Worm (Caenorhabditis elegans) whole organism, L2 larva: ENCODE data around the gene toca-1.

Experiments used
- C34F6.9 ChIP-seq: fragments of 150-350 bp; optimal IDR thresholded peaks from 2 replicates; lab custom pipeline; 2014; ENCODE audit warnings: missing biosample characterization, missing genetic modification characterization
- F13H6.1 ChIP-seq: sonication (generic microtip); optimal IDR thresholded peaks from 2 replicates; lab custom pipeline; 2016; ENCODE audit warnings: missing genetic modification characterization, missing compliant biosample characterization
- R02D3.7 ChIP-seq: fragments of 150-350 bp; optimal IDR thresholded peaks from 2 replicates; lab custom pipeline; 2014; ENCODE audit warnings: missing biosample characterization, missing genetic modification characterization
- Y55F3AM.14 ChIP-seq: fragments of 200-800 bp; sonication (Bioruptor generic); optimal IDR thresholded peaks from 2 replicates; lab custom pipeline; 2018; ENCODE audit warnings: mild to moderate bottlenecking, missing genetic modification characterization, missing compliant biosample characterization
- ZK546.5 ChIP-seq: sonication (generic microtip); optimal IDR thresholded peaks from 2 replicates; lab custom pipeline; 2017; ENCODE audit warnings: missing biosample characterization, missing genetic modification characterization
- alr-1 ChIP-seq: fragments of 150-350 bp; optimal IDR thresholded peaks from 2 replicates; lab custom pipeline; 2014; ENCODE audit warnings: missing biosample characterization, missing genetic modification characterization
- aly-2 ChIP-seq: fragments of 150-350 bp; optimal IDR thresholded peaks from 2 replicates; lab custom pipeline; 2014; ENCODE audit warnings: missing biosample characterization, missing genetic modification characterization
- ama-1 ChIP-seq: fragments of 150-350 bp; optimal IDR thresholded peaks from 2 replicates; lab custom pipeline; 2018; ENCODE audit warnings: inconsistent platforms
- blmp-1 ChIP-seq: sonication (generic microtip); optimal IDR thresholded peaks from 2 replicates; lab custom pipeline; 2017; ENCODE audit warnings: missing genetic modification characterization, mild to moderate bottlenecking, missing compliant biosample characterization, antibody characterized with exemption, moderate library complexity; ENCODE audit not compliant: insufficient read depth
- ceh-16 ChIP-seq: fragments of 150-350 bp; optimal IDR thresholded peaks from 2 replicates; lab custom pipeline; 2014; ENCODE audit warnings: missing biosample characterization, missing genetic modification characterization
- ceh-82 ChIP-seq: fragments of 150-350 bp; optimal IDR thresholded peaks from 2 replicates; lab custom pipeline; 2014; ENCODE audit warnings: missing biosample characterization, missing genetic modification characterization
- crh-2 ChIP-seq: sonication (generic microtip); optimal IDR thresholded peaks from 2 replicates; lab custom pipeline; 2017; ENCODE audit warnings: missing biosample characterization, missing genetic modification characterization
- dmd-4 ChIP-seq: sonication (generic microtip); optimal IDR thresholded peaks from 2 replicates; lab custom pipeline; 2017; ENCODE audit warnings: missing biosample characterization, missing genetic modification characterization
- egl-27 ChIP-seq: sonication (generic microtip); optimal IDR thresholded peaks from 3 replicates; lab custom pipeline; 2017; ENCODE audit warnings: missing biosample characterization, missing genetic modification reagents, missing genetic modification characterization
- elt-1 ChIP-seq: fragments of 150-350 bp; optimal IDR thresholded peaks from 2 replicates; lab custom pipeline; 2014; ENCODE audit warnings: missing biosample characterization, missing genetic modification characterization
- elt-3 ChIP-seq: sonication (generic microtip); optimal IDR thresholded peaks from 2 replicates; lab custom pipeline; 2017; ENCODE audit warnings: missing biosample characterization, missing genetic modification characterization
- fos-1 ChIP-seq: fragments of 150-350 bp; optimal IDR thresholded peaks from 2 replicates; lab custom pipeline; 2014; ENCODE audit warnings: missing biosample characterization, missing genetic modification characterization
- gmeb-1 ChIP-seq: fragments of 150-350 bp; optimal IDR thresholded peaks from 2 replicates; lab custom pipeline; 2014; ENCODE audit warnings: missing biosample characterization, missing genetic modification characterization
- lin-11 ChIP-seq: fragments of 150-350 bp; sonication (generic microtip); optimal IDR thresholded peaks from 2 replicates; lab custom pipeline; 2014; ENCODE audit warnings: missing biosample characterization, missing genetic modification characterization, inconsistent platforms, mixed read lengths
- lin-13 ChIP-seq: fragments of 150-350 bp; optimal IDR thresholded peaks from 2 replicates; lab custom pipeline; 2014; ENCODE audit warnings: missing biosample characterization, missing genetic modification reagents, missing genetic modification characterization
- lin-39 ChIP-seq: fragments of 150-350 bp; optimal IDR thresholded peaks from 2 replicates; lab custom pipeline; 2014; ENCODE audit warnings: missing biosample characterization, missing genetic modification reagents, missing genetic modification characterization
- lsy-2 ChIP-seq, 2 experiments: fragments of 150-350 bp in 1 of 2; sonication (generic microtip) in 1 of 2; optimal IDR thresholded peaks; 2 replicates each; lab custom pipeline; 2014 to 2017; ENCODE audit warnings: missing biosample characterization in 2 of 2, missing genetic modification characterization in 2 of 2
- mab-5 ChIP-seq: fragments of 150-350 bp; optimal IDR thresholded peaks from 2 replicates; lab custom pipeline; 2014; ENCODE audit warnings: missing biosample characterization, missing genetic modification characterization
- mbf-1 ChIP-seq: sonication (generic microtip); optimal IDR thresholded peaks from 2 replicates; lab custom pipeline; 2017; ENCODE audit warnings: missing biosample characterization, missing genetic modification characterization
- mdl-1 ChIP-seq, 2 experiments: fragments of 150-350 bp in 1 of 2; sonication (generic microtip) in 1 of 2; optimal IDR thresholded peaks; 2 replicates each; lab custom pipeline; 2017; ENCODE audit warnings: missing biosample characterization in 2 of 2, missing genetic modification characterization in 2 of 2
- nhr-10 ChIP-seq: sonication (generic microtip); optimal IDR thresholded peaks from 2 replicates; lab custom pipeline; 2017; ENCODE audit warnings: missing biosample characterization, missing genetic modification characterization
- nhr-11 ChIP-seq: fragments of 150-350 bp; optimal IDR thresholded peaks from 2 replicates; lab custom pipeline; 2014; ENCODE audit warnings: missing biosample characterization, missing genetic modification characterization
- nhr-12 ChIP-seq: fragments of 150-350 bp; optimal IDR thresholded peaks from 2 replicates; lab custom pipeline; 2014; ENCODE audit warnings: missing biosample characterization, missing genetic modification characterization
- nhr-129 ChIP-seq: fragments of 150-350 bp; optimal IDR thresholded peaks from 2 replicates; lab custom pipeline; 2014; ENCODE audit warnings: missing biosample characterization, missing genetic modification characterization
- nhr-21 ChIP-seq: fragments of 150-350 bp; optimal IDR thresholded peaks from 2 replicates; lab custom pipeline; 2014; ENCODE audit warnings: missing biosample characterization, missing genetic modification characterization
- nhr-23 ChIP-seq: fragments of 150-350 bp; optimal IDR thresholded peaks from 2 replicates; lab custom pipeline; 2014; ENCODE audit warnings: missing biosample characterization, missing genetic modification reagents, missing genetic modification characterization
- nhr-237 ChIP-seq: fragments of 150-350 bp; optimal IDR thresholded peaks from 2 replicates; lab custom pipeline; 2014; ENCODE audit warnings: missing biosample characterization, missing genetic modification characterization
- nhr-25 ChIP-seq: fragments of 150-350 bp; sonication (generic microtip); optimal IDR thresholded peaks from 3 replicates; lab custom pipeline; 2014; ENCODE audit warnings: missing biosample characterization, missing genetic modification characterization
- nhr-6 ChIP-seq: fragments of 150-350 bp; optimal IDR thresholded peaks from 2 replicates; lab custom pipeline; 2014; ENCODE audit warnings: missing biosample characterization, missing genetic modification characterization
- nhr-77 ChIP-seq: fragments of 150-350 bp; optimal IDR thresholded peaks from 2 replicates; lab custom pipeline; 2014; ENCODE audit warnings: missing biosample characterization, missing genetic modification characterization
- peb-1 ChIP-seq: fragments of 150-350 bp; optimal IDR thresholded peaks from 2 replicates; lab custom pipeline; 2014; ENCODE audit warnings: missing biosample characterization, missing genetic modification characterization
- sem-4 ChIP-seq: fragments of 150-350 bp; optimal IDR thresholded peaks from 2 replicates; lab custom pipeline; 2014; ENCODE audit warnings: missing biosample characterization, missing genetic modification reagents, missing genetic modification characterization
- skn-1 ChIP-seq: sonication (generic microtip); optimal IDR thresholded peaks from 2 replicates; lab custom pipeline; 2017; ENCODE audit warnings: missing biosample characterization, missing genetic modification characterization
- sma-3 ChIP-seq: sonication (generic microtip); optimal IDR thresholded peaks from 2 replicates; lab custom pipeline; 2016; ENCODE audit warnings: missing genetic modification reagents, missing genetic modification characterization, missing compliant biosample characterization
- sma-9 ChIP-seq, 2 experiments: fragments of 150-350 bp in 1 of 2; sonication (generic microtip) in 1 of 2; optimal IDR thresholded peaks; 2 replicates each; lab custom pipeline; 2014 to 2016; ENCODE audit warnings: missing genetic modification characterization in 2 of 2, mild to moderate bottlenecking in 1 of 2, missing biosample characterization in 1 of 2, missing compliant biosample characterization in 1 of 2, missing genetic modification reagents in 1 of 2, moderate library complexity in 1 of 2
- snpc-4 ChIP-seq: fragments of 150-350 bp; optimal IDR thresholded peaks from 2 replicates; lab custom pipeline; 2014; ENCODE audit warnings: missing biosample characterization, missing genetic modification characterization
- unc-39 ChIP-seq: fragments of 150-350 bp; optimal IDR thresholded peaks from 2 replicates; lab custom pipeline; 2014; ENCODE audit warnings: missing biosample characterization, missing genetic modification characterization
- unc-55 ChIP-seq: fragments of 150-350 bp; sonication (generic microtip); optimal IDR thresholded peaks from 3 replicates; lab custom pipeline; 2014; ENCODE audit warnings: missing biosample characterization, missing genetic modification reagents, missing genetic modification characterization
- unc-62 ChIP-seq: fragments of 150-350 bp; optimal IDR thresholded peaks from 2 replicates; lab custom pipeline; 2014; ENCODE audit warnings: missing biosample characterization, missing genetic modification reagents, missing genetic modification characterization
- zag-1 ChIP-seq: fragments of 150-350 bp; optimal IDR thresholded peaks from 2 replicates; lab custom pipeline; 2014; ENCODE audit warnings: missing biosample characterization, missing genetic modification characterization
- ztf-1 ChIP-seq: fragments of 200-800 bp; sonication (Bioruptor generic); conservative IDR thresholded peaks from 2 replicates; pipeline ENCODE4 v1.3.6; 2022; ENCODE audit warnings: missing genetic modification characterization, missing compliant biosample characterization
- ztf-11 ChIP-seq: sonication (generic microtip); optimal IDR thresholded peaks from 2 replicates; lab custom pipeline; 2017; ENCODE audit warnings: missing biosample characterization, missing genetic modification characterization
- ztf-4 ChIP-seq: fragments of 150-350 bp; optimal IDR thresholded peaks from 2 replicates; lab custom pipeline; 2014; ENCODE audit warnings: missing biosample characterization, missing genetic modification characterization

toca-1 gene

DNA sequence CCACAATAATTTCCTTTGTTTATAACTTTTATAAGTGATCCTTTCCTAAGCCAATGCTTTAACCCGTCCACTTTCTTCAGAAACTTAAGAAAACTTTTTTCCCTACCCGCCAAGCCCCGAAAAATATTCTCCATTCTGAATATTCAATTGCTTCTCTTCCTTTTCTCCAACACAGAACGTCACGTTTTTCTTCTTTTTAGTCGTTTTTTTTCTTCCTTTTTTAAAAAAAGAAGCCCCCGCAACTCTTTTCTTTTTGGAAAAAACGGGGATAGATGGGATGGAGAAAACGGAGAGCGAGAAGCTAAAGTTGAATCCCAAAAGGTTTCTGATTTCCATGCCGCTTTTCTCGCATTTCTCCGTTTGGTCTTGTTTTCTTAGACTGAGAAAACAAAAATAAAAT lies 42.7 kb downstream of the toca-1 start:
- TF ChIP-seq aly-2 (tag; lab: Kevin White, UChicago) (no peak), nhr-129 (tag; lab: Kevin White, UChicago) (no peak), ztf-1 (GFP tag; lab: Robert Waterston, UW) (no peak), ZK546.5 (tag; lab: Kevin White, UChicago) (no peak), lsy-2 (tag; optimal IDR thresholded peaks at IDR 0.05; lab: Kevin White, UChicago) (no peak), mab-5 (tag; lab: Kevin White, UChicago) (no peak), ztf-4 (tag; lab: Kevin White, UChicago) (no peak), C34F6.9 (no peak), unc-55 (GFP tag; lab: Kevin White, UChicago) (no peak), snpc-4 (tag; lab: Kevin White, UChicago) (no peak), elt-3 (no peak), ceh-82 (tag; lab: Kevin White, UChicago) (no peak), nhr-237 (tag; lab: Kevin White, UChicago) (no peak), ama-1 (no peak), lin-13 (no peak), gmeb-1 (tag; lab: Kevin White, UChicago) (no peak), dmd-4 (tag; lab: Kevin White, UChicago) (no peak), sma-3 (no peak), nhr-6 (tag; lab: Kevin White, UChicago) (no peak)

DNA sequence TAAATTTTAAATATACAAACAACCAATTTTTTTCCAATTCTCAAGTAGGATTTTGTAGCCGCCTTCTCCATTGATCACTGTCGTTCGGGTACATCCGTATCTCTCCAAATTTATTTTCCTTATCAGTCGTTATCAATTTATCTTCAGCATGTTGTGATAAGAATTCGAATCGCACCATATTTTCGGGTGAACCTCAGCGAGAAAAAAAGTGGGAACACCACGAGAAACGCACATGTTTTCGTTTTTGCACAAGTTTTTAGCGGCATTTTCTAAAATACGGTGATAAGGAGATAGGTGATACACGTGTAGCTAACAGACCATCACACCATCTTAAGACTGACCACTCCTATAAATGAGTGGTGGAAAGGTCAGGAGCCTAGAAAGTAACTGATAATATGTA lies 43.4 kb downstream of the toca-1 start:
- TF ChIP-seq nhr-21 (tag; lab: Kevin White, UChicago) (peak; percentile 80), ZK546.5 (tag; lab: Kevin White, UChicago) (no peak), sma-3 (peak; percentile 66), nhr-10 (tag; lab: Kevin White, UChicago) (no peak), aly-2 (tag; lab: Kevin White, UChicago) (no peak), lin-39 (tag; lab: Kevin White, UChicago) (no peak), nhr-6 (tag; lab: Kevin White, UChicago) (no peak), peb-1 (tag; lab: Kevin White, UChicago) (no peak), sma-9 (GFP tag; optimal IDR thresholded peaks at IDR 0.05; lab: Kevin White, UChicago) (peak; percentile 96), sma-9 (tag; optimal IDR thresholded peaks at IDR 0.05; lab: Kevin White, UChicago) (no peak), snpc-4 (tag; lab: Kevin White, UChicago) (no peak), unc-39 (no peak), nhr-77 (tag; lab: Kevin White, UChicago) (no peak), gmeb-1 (tag; lab: Kevin White, UChicago) (peak; percentile 19), egl-27 (tag; lab: Kevin White, UChicago) (peak; percentile 69), elt-3 (no peak), zag-1 (tag; lab: Kevin White, UChicago) (no peak), unc-55 (GFP tag; lab: Kevin White, UChicago) (no peak), nhr-11 (tag; lab: Kevin White, UChicago) (no peak), nhr-237 (tag; lab: Kevin White, UChicago) (no peak), mdl-1 (tag; optimal IDR thresholded peaks at IDR 0.05; lab: Kevin White, UChicago) (peak in 1 of 2 experiments; percentile 85), lsy-2 (tag; optimal IDR thresholded peaks at IDR 0.05; lab: Kevin White, UChicago) (peak in 1 of 2 experiments; percentile 33), ztf-4 (tag; lab: Kevin White, UChicago) (no peak), fos-1 (tag; lab: Kevin White, UChicago) (peak; percentile 76), ceh-16 (tag; lab: Kevin White, UChicago) (no peak), alr-1 (tag; lab: Kevin White, UChicago) (no peak), ztf-11 (tag; lab: Kevin White, UChicago) (no peak), ztf-1 (GFP tag; lab: Robert Waterston, UW) (no peak), elt-1 (tag; lab: Kevin White, UChicago) (no peak), C34F6.9 (no peak), skn-1 (tag; lab: Kevin White, UChicago) (no peak), dmd-4 (tag; lab: Kevin White, UChicago) (no peak), F13H6.1 (tag; lab: Kevin White, UChicago) (peak; percentile 40), sem-4 (tag; lab: Kevin White, UChicago) (no peak), mbf-1 (no peak), ama-1 (no peak), Y55F3AM.14 (GFP tag; lab: Kevin White, UChicago) (no peak), crh-2 (tag; lab: Kevin White, UChicago) (peak; percentile 82), mab-5 (tag; lab: Kevin White, UChicago) (no peak), ceh-82 (tag; lab: Kevin White, UChicago) (no peak), R02D3.7 (tag; lab: Kevin White, UChicago) (no peak), blmp-1 (tag; lab: Kevin White, UChicago) (no peak), lin-11 (tag; lab: Kevin White, UChicago) (no peak), lin-13 (no peak), nhr-23 (tag; lab: Kevin White, UChicago) (no peak), nhr-12 (tag; lab: Kevin White, UChicago) (no peak), unc-62 (no peak), nhr-25 (tag; lab: Kevin White, UChicago) (peak; percentile 43), nhr-129 (tag; lab: Kevin White, UChicago) (no peak)
- TF ChIP-seq, all 48 proteins: peak for 11
